Fruit fly (Drosophila melanogaster) whole organism, pupa: ENCODE data around the gene faf.

ENCODE experiments used
- CG10348 ChIP-seq: fragments of 200-800 bp; sonication (Bioruptor generic); IDR thresholded peaks from 2 replicates; pipeline ENCODE4 v1.3.6; 2022; ENCODE audit warnings: missing biosample characterization, missing genetic modification characterization
- CG14655 ChIP-seq: fragments of 200-800 bp; sonication (Bioruptor generic); optimal IDR thresholded peaks from 3 replicates; lab custom pipeline; 2017; ENCODE audit warnings: mild to moderate bottlenecking, missing biosample characterization, missing genetic modification reagents, missing genetic modification characterization
- CG15710 ChIP-seq: fragments of 200-800 bp; sonication (Bioruptor generic); optimal IDR thresholded peaks from 2 replicates; lab custom pipeline; 2018; ENCODE audit warnings: missing biosample characterization, mild to moderate bottlenecking, missing genetic modification characterization, moderate library complexity
- CG17806 ChIP-seq: fragments of 200-800 bp; sonication (Bioruptor generic); optimal IDR thresholded peaks from 2 replicates; lab custom pipeline; 2018; ENCODE audit warnings: missing biosample characterization, mild to moderate bottlenecking, missing genetic modification characterization, moderate library complexity
- CG32121 ChIP-seq: fragments of 200-800 bp; sonication (Bioruptor generic); IDR thresholded peaks from 2 replicates; pipeline ENCODE4 v1.3.6; 2022; ENCODE audit warnings: missing biosample characterization, missing genetic modification characterization
- CG8159 ChIP-seq: fragments of 200-800 bp; sonication (Bioruptor generic); optimal IDR thresholded peaks from 3 replicates; lab custom pipeline; 2018; ENCODE audit warnings: missing biosample characterization, mild to moderate bottlenecking, missing genetic modification characterization, moderate library complexity
- CG8301 ChIP-seq: fragments of 200-800 bp; sonication (Bioruptor generic); optimal IDR thresholded peaks from 2 replicates; lab custom pipeline; 2018; ENCODE audit warnings: missing biosample characterization, mild to moderate bottlenecking, missing genetic modification characterization
- CG9948 ChIP-seq: fragments of 200-800 bp; sonication (Bioruptor generic); optimal IDR thresholded peaks from 2 replicates; lab custom pipeline; 2018; ENCODE audit warnings: missing biosample characterization, mild to moderate bottlenecking, missing genetic modification characterization, moderate library complexity
- D1 ChIP-seq: fragments of 200-800 bp; sonication (Bioruptor generic); optimal IDR thresholded peaks from 2 replicates; lab custom pipeline; 2018; ENCODE audit warnings: missing biosample characterization, mild to moderate bottlenecking, missing genetic modification characterization, moderate library complexity
- EcR ChIP-seq: fragments of 200-800 bp; sonication (Bioruptor generic); optimal IDR thresholded peaks from 3 replicates; lab custom pipeline; 2019; ENCODE audit warnings: missing biosample characterization, missing genetic modification characterization, mild to moderate bottlenecking, moderate library complexity, missing genetic modification reagents
- Pif1B ChIP-seq: fragments of 200-800 bp; sonication (Bioruptor generic); optimal IDR thresholded peaks from 3 replicates; lab custom pipeline; 2016; ENCODE audit warnings: missing biosample characterization, missing genetic modification characterization
- Snoo ChIP-seq: fragments of 200-800 bp; sonication (Bioruptor generic); optimal IDR thresholded peaks from 3 replicates; lab custom pipeline; 2017; ENCODE audit warnings: missing biosample characterization, mild to moderate bottlenecking, missing genetic modification characterization, inconsistent platforms

DNA sequence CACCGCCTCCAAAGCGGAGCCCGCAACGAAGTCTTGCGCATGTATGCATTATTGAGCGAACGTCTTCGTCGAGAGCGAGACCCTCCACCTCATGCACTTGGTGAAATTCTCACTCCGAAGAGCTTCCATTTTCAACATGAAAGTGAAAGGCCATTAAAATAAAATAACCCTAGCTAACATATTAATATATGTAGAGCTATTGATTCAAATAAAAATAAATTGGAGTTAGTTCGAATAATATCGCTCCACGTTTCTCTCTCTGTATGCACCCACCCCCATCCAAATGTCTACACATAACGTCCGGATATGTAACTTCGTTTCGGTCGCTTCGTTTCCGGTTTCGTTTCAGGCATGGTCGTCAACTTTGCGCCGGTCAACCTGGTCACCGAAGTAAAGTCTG, 35.5 kb upstream of the faf start:
- TF ChIP-seq CG14655 (GFP tag; lab: Kevin White, UChicago) (no peak), CG9948 (tag; lab: Kevin White, UChicago) (no peak), CG32121 (GFP tag; lab: Robert Waterston, UW) (no peak), Snoo (tag; lab: Kevin White, UChicago) (no peak), EcR (GFP tag; lab: Kevin White, UChicago) (no peak), CG8159 (no peak), CG10348 (GFP tag; lab: Robert Waterston, UW) (no peak), CG15710 (tag; lab: Kevin White, UChicago) (peak; percentile 8), CG17806 (no peak), Pif1B (no peak), D1 (tag; lab: Kevin White, UChicago) (no peak), CG8301 (tag; lab: Kevin White, UChicago) (no peak)
